Fruit fly (Drosophila melanogaster): Measurements from ENCODE around the gene CG42834.

CG42834 gene

DNA sequence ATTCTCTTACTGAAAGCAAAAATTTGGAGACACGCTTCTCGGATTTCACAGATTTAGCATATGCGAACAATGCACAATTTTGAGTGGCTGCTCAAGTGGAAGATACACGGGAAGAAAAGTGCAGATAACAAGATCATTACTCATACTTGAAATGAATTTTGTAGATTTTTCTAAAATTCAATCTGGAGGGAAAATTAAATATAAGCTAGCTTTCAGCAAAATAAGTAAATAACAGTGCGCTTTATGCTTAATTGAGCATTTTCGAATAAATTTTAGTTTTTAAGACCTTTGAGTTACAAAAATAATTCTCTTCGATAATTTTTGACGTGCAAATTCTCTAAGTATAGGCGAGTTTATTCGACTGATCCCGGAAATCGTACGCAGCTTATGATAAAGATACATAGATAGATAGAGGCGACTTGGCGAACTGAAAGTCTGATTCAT lies 17.9 kb upstream of the CG42834 start (continued):
- TF ChIP-seq chinmo (GFP tag; IDR thresholded peaks at IDR 0.05; ENCODE audit: partially characterized antibody) = no peak
- peak; percentile 77 for TF ChIP-seq phol (tag; optimal IDR thresholded peaks at IDR 0.05)
- TF ChIP-seq Bteb2 (GFP tag; optimal IDR thresholded peaks at IDR 0.05) = no peak
- no peak for TF ChIP-seq CG32767 (GFP tag; IDR thresholded peaks at IDR 0.05)
- no peak for TF ChIP-seq Gsc (GFP tag; IDR thresholded peaks at IDR 0.05)
- TF ChIP-seq ttk (GFP tag; IDR thresholded peaks at IDR 0.05) = peak; percentile 16; the same call in 1 of the 2 replicates
- no peak for TF ChIP-seq fd102C (GFP tag; optimal IDR thresholded peaks at IDR 0.05)
- TF ChIP-seq lilli (GFP tag; optimal IDR thresholded peaks at IDR 0.05) = no peak
- no peak for TF ChIP-seq hth (optimal IDR thresholded peaks at IDR 0.05)
- TF ChIP-seq sima (GFP tag; optimal IDR thresholded peaks at IDR 0.05) = no peak
- no peak for TF ChIP-seq NK7.1 (GFP tag; optimal IDR thresholded peaks at IDR 0.05)
- TF ChIP-seq disco-r (GFP tag; optimal IDR thresholded peaks at IDR 0.05) = no peak
- no peak for TF ChIP-seq Doc2 (GFP tag; IDR thresholded peaks at IDR 0.05)
- peak; percentile 55 for TF ChIP-seq CG10267 (tag; optimal IDR thresholded peaks at IDR 0.05)
- peak; percentile 85 for TF ChIP-seq Med (GFP tag)
- no peak for TF ChIP-seq grau (tag; optimal IDR thresholded peaks at IDR 0.05)
- TF ChIP-seq Atf6 (GFP tag; IDR thresholded peaks at IDR 0.05) = no peak
- no peak for TF ChIP-seq ken (GFP tag; IDR thresholded peaks at IDR 0.05)
- TF ChIP-seq CG15073 (GFP tag; optimal IDR thresholded peaks at IDR 0.05) = no peak
- no peak for TF ChIP-seq CG15479 (GFP tag; optimal IDR thresholded peaks at IDR 0.05)
- no peak for TF ChIP-seq CG11093 (GFP tag; IDR thresholded peaks at IDR 0.05)
- no peak for TF ChIP-seq stwl (tag; optimal IDR thresholded peaks at IDR 0.05)
- no peak for TF ChIP-seq CG12219 (GFP tag; optimal IDR thresholded peaks at IDR 0.05)
- TF ChIP-seq HLHmδ (GFP tag; optimal IDR thresholded peaks at IDR 0.05) = no peak
- peak in 1 of 2 experiments; percentile 81 for TF ChIP-seq Eip74EF (GFP tag; optimal IDR thresholded peaks at IDR 0.05)
- no peak for TF ChIP-seq otp (GFP tag; IDR thresholded peaks at IDR 0.05)
- TF ChIP-seq bcd (GFP tag; optimal IDR thresholded peaks at IDR 0.05) = peak; percentile 45
- peak; percentile 34 for TF ChIP-seq CG4854 (GFP tag; optimal IDR thresholded peaks at IDR 0.05)
- TF ChIP-seq Max (GFP tag; optimal IDR thresholded peaks at IDR 0.05) = peak; percentile 17
- no peak for TF ChIP-seq pum (GFP tag; optimal IDR thresholded peaks at IDR 0.05)
- peak; percentile 51 for TF ChIP-seq CG4820 (GFP tag; optimal IDR thresholded peaks at IDR 0.05)
- no peak for TF ChIP-seq CG13287 (GFP tag; IDR thresholded peaks at IDR 0.05; ENCODE audit: partially characterized antibody)
- TF ChIP-seq Mes4 (GFP tag; optimal IDR thresholded peaks at IDR 0.05) = no peak
- no peak for TF ChIP-seq gce (GFP tag; IDR thresholded peaks at IDR 0.05)
- TF ChIP-seq CG13424 (tag; optimal IDR thresholded peaks at IDR 0.05) = no peak
- peak; percentile 76 for TF ChIP-seq CG7839 (tag; optimal IDR thresholded peaks at IDR 0.05)
- no peak for TF ChIP-seq gfzf (GFP tag; optimal IDR thresholded peaks at IDR 0.05)
- TF ChIP-seq gcm (GFP tag; optimal IDR thresholded peaks at IDR 0.05) = peak; percentile 8
- no peak for TF ChIP-seq repo (GFP tag; optimal IDR thresholded peaks at IDR 0.05)
- TF ChIP-seq ATbp (GFP tag; optimal IDR thresholded peaks at IDR 0.05) = no peak
- TF ChIP-seq CG1233 (GFP tag; optimal IDR thresholded peaks at IDR 0.05) = peak; percentile 59
- no peak for TF ChIP-seq CG9609 (GFP tag; optimal IDR thresholded peaks at IDR 0.05)
- TF ChIP-seq CG8478 (optimal IDR thresholded peaks at IDR 0.05) = no peak
- TF ChIP-seq CG11560 (tag; IDR thresholded peaks at IDR 0.05) = no peak
- TF ChIP-seq CG12236 (GFP tag; optimal IDR thresholded peaks at IDR 0.05) = no peak
- TF ChIP-seq CG4404 (GFP tag; IDR thresholded peaks at IDR 0.05) = no peak
- TF ChIP-seq CG3163 (GFP tag; optimal IDR thresholded peaks at IDR 0.05) = no peak
- no peak for TF ChIP-seq slbo (GFP tag; IDR thresholded peaks at IDR 0.05)
- peak in 1 of 2 experiments; percentile 49 for TF ChIP-seq chif (GFP tag; optimal IDR thresholded peaks at IDR 0.05)
- TF ChIP-seq Usf (GFP tag; optimal IDR thresholded peaks at IDR 0.05) = no peak
- no peak for TF ChIP-seq Ets97D (GFP tag; optimal IDR thresholded peaks at IDR 0.05)
- TF ChIP-seq CG11398 (GFP tag; optimal IDR thresholded peaks at IDR 0.05) = no peak
